Worm (Caenorhabditis elegans) whole organism, L3 larva: Measurements from ENCODE around the gene smrc-1.

Source experiments
- R02D3.7 ChIP-seq: fragments of 150-350 bp; optimal IDR thresholded peaks from 2 replicates; lab custom pipeline; 2014; ENCODE audit warnings: missing biosample characterization, missing genetic modification characterization
- ZK546.5 ChIP-seq: sonication (generic microtip); optimal IDR thresholded peaks from 2 replicates; lab custom pipeline; 2017; ENCODE audit warnings: missing biosample characterization, missing genetic modification characterization
- aly-2 ChIP-seq: fragments of 150-350 bp; optimal IDR thresholded peaks from 2 replicates; lab custom pipeline; 2014; ENCODE audit warnings: missing biosample characterization, missing genetic modification characterization
- ama-1 ChIP-seq: fragments of 150-350 bp; optimal IDR thresholded peaks from 2 replicates; lab custom pipeline; 2018
- ceh-16 ChIP-seq: sonication (generic microtip); optimal IDR thresholded peaks from 2 replicates; lab custom pipeline; 2017; ENCODE audit warnings: missing biosample characterization, missing genetic modification characterization
- ceh-28 ChIP-seq: fragments of 150-350 bp; optimal IDR thresholded peaks from 2 replicates; lab custom pipeline; 2014; ENCODE audit warnings: missing biosample characterization, missing genetic modification reagents, missing genetic modification characterization
- ceh-9 ChIP-seq: sonication (generic microtip); optimal IDR thresholded peaks from 2 replicates; lab custom pipeline; 2018; ENCODE audit warnings: missing biosample characterization, missing genetic modification characterization
- daf-12 ChIP-seq: fragments of 150-350 bp; optimal IDR thresholded peaks from 2 replicates; lab custom pipeline; 2014; ENCODE audit warnings: missing biosample characterization, missing genetic modification reagents, missing genetic modification characterization
- egl-27 ChIP-seq: sonication (generic microtip); optimal IDR thresholded peaks from 4 replicates; lab custom pipeline; 2017; ENCODE audit warnings: missing biosample characterization, missing genetic modification reagents, missing genetic modification characterization
- egl-5 ChIP-seq: fragments of 150-350 bp; optimal IDR thresholded peaks from 2 replicates; lab custom pipeline; 2017; ENCODE audit warnings: missing biosample characterization, missing genetic modification reagents, missing genetic modification characterization, inconsistent platforms
- elt-1 ChIP-seq: fragments of 150-350 bp; optimal IDR thresholded peaks from 2 replicates; lab custom pipeline; 2014; ENCODE audit warnings: missing biosample characterization, missing genetic modification characterization
- elt-2 ChIP-seq: sonication (generic microtip); optimal IDR thresholded peaks from 2 replicates; lab custom pipeline; 2016; ENCODE audit warnings: missing genetic modification reagents, mild to moderate bottlenecking, missing genetic modification characterization, missing compliant biosample characterization
- elt-3 ChIP-seq, 3 experiments: fragments of 150-350 bp in 1 of 3; sonication (generic microtip) in 2 of 3; optimal IDR thresholded peaks; 2 replicates in 2 of 3; 4 replicates in 1 of 3; lab custom pipeline; 2014 to 2017; ENCODE audit warnings: missing biosample characterization in 3 of 3, missing genetic modification characterization in 3 of 3
- fkh-10 ChIP-seq: sonication (generic microtip); optimal IDR thresholded peaks from 2 replicates; lab custom pipeline; 2017; ENCODE audit warnings: missing biosample characterization, missing genetic modification reagents, missing genetic modification characterization
- fkh-2 ChIP-seq: fragments of 150-350 bp; optimal IDR thresholded peaks from 2 replicates; lab custom pipeline; 2014; ENCODE audit warnings: missing biosample characterization, missing genetic modification reagents, missing genetic modification characterization
- fos-1 ChIP-seq: fragments of 150-350 bp; optimal IDR thresholded peaks from 2 replicates; lab custom pipeline; 2014; ENCODE audit warnings: missing biosample characterization, missing genetic modification characterization
- hmg-11 ChIP-seq: sonication (generic microtip); optimal IDR thresholded peaks from 2 replicates; lab custom pipeline; 2016; ENCODE audit warnings: missing genetic modification characterization, missing compliant biosample characterization
- jun-1 ChIP-seq: fragments of 150-350 bp; optimal IDR thresholded peaks from 2 replicates; lab custom pipeline; 2014; ENCODE audit warnings: missing biosample characterization, missing genetic modification reagents, missing genetic modification characterization
- lin-15B ChIP-seq: fragments of 150-350 bp; optimal IDR thresholded peaks from 2 replicates; lab custom pipeline; 2014; ENCODE audit warnings: missing biosample characterization, missing genetic modification characterization
- lin-39 ChIP-seq: fragments of 150-350 bp; optimal IDR thresholded peaks from 2 replicates; lab custom pipeline; 2018; ENCODE audit warnings: missing biosample characterization, missing genetic modification reagents, missing genetic modification characterization
- lsy-12 ChIP-seq: sonication (generic microtip); optimal IDR thresholded peaks from 2 replicates; lab custom pipeline; 2016; ENCODE audit warnings: mild to moderate bottlenecking, missing genetic modification characterization, missing compliant biosample characterization
- mdl-1 ChIP-seq: fragments of 150-350 bp; optimal IDR thresholded peaks from 2 replicates; lab custom pipeline; 2014; ENCODE audit warnings: missing biosample characterization, missing genetic modification characterization
- mml-1 ChIP-seq: fragments of 150-350 bp; sonication (generic microtip); optimal IDR thresholded peaks from 3 replicates; lab custom pipeline; 2014; ENCODE audit warnings: missing biosample characterization, missing genetic modification characterization
- nfya-1 ChIP-seq: sonication (generic microtip); optimal IDR thresholded peaks from 2 replicates; lab custom pipeline; 2017; ENCODE audit warnings: missing genetic modification characterization, mild to moderate bottlenecking, missing compliant biosample characterization, antibody characterized with exemption, moderate library complexity; ENCODE audit not compliant: insufficient read depth
- nhr-11 ChIP-seq: fragments of 150-350 bp; optimal IDR thresholded peaks from 2 replicates; lab custom pipeline; 2014; ENCODE audit warnings: missing biosample characterization, missing genetic modification characterization
- nhr-23 ChIP-seq: fragments of 150-350 bp; optimal IDR thresholded peaks from 2 replicates; lab custom pipeline; 2014; ENCODE audit warnings: missing biosample characterization, missing genetic modification reagents, missing genetic modification characterization
- nhr-25 ChIP-seq: sonication (generic microtip); optimal IDR thresholded peaks from 2 replicates; lab custom pipeline; 2017; ENCODE audit warnings: missing biosample characterization, missing genetic modification characterization
- nhr-43 ChIP-seq: sonication (generic microtip); optimal IDR thresholded peaks from 2 replicates; lab custom pipeline; 2016; ENCODE audit warnings: mild to moderate bottlenecking, missing genetic modification characterization, missing compliant biosample characterization; ENCODE audit not compliant: poor library complexity, severe bottlenecking
- nhr-67 ChIP-seq: fragments of 150-350 bp; optimal IDR thresholded peaks from 2 replicates; lab custom pipeline; 2014; ENCODE audit warnings: missing biosample characterization, missing genetic modification characterization
- nhr-76 ChIP-seq: fragments of 150-350 bp; sonication (generic microtip); optimal IDR thresholded peaks from 5 replicates; lab custom pipeline; 2014; ENCODE audit warnings: missing biosample characterization, missing genetic modification characterization
- nhr-77 ChIP-seq: fragments of 150-350 bp; optimal IDR thresholded peaks from 2 replicates; lab custom pipeline; 2014; ENCODE audit warnings: missing biosample characterization, missing genetic modification characterization
- pha-4 ChIP-seq: fragments of 150-350 bp; optimal IDR thresholded peaks from 2 replicates; lab custom pipeline; 2014; ENCODE audit warnings: missing biosample characterization, missing genetic modification reagents, missing genetic modification characterization
- pqm-1 ChIP-seq: fragments of 150-350 bp; optimal IDR thresholded peaks from 2 replicates; lab custom pipeline; 2017; ENCODE audit warnings: missing biosample characterization, missing genetic modification characterization, inconsistent platforms
- sea-2 ChIP-seq: fragments of 150-350 bp; sonication (generic microtip); optimal IDR thresholded peaks from 4 replicates; lab custom pipeline; 2014; ENCODE audit warnings: missing biosample characterization, missing genetic modification reagents, missing genetic modification characterization
- skn-1 ChIP-seq: fragments of 150-350 bp; optimal IDR thresholded peaks from 2 replicates; lab custom pipeline; 2014; ENCODE audit warnings: missing biosample characterization, missing genetic modification characterization
- snpc-4 ChIP-seq: fragments of 150-350 bp; optimal IDR thresholded peaks from 2 replicates; lab custom pipeline; 2014; ENCODE audit warnings: missing biosample characterization, missing genetic modification characterization
- tbx-2 ChIP-seq: sonication (generic microtip); optimal IDR thresholded peaks from 2 replicates; lab custom pipeline; 2016; ENCODE audit warnings: mild to moderate bottlenecking, missing genetic modification characterization, missing compliant biosample characterization
- unc-39 ChIP-seq: sonication (generic microtip); optimal IDR thresholded peaks from 4 replicates; lab custom pipeline; 2017; ENCODE audit warnings: missing biosample characterization, missing genetic modification characterization
- unc-62 ChIP-seq: fragments of 150-350 bp; sonication (generic microtip); optimal IDR thresholded peaks from 4 replicates; lab custom pipeline; 2014; ENCODE audit warnings: missing biosample characterization, missing genetic modification reagents, missing genetic modification characterization
- zag-1 ChIP-seq: fragments of 150-350 bp; optimal IDR thresholded peaks from 2 replicates; lab custom pipeline; 2014; ENCODE audit warnings: missing biosample characterization, missing genetic modification characterization
- ztf-11 ChIP-seq: fragments of 150-350 bp; optimal IDR thresholded peaks from 2 replicates; lab custom pipeline; 2014; ENCODE audit warnings: missing biosample characterization, missing genetic modification characterization

Gene smrc-1

ce11 chrIII:6431766-6432228 lies 41.1 kb downstream of the smrc-1 start, which contains the start of the genes mrps-17 and txdc-9 (continued):
- TF ChIP-seq nhr-43 (tag; lab: Kevin White, UChicago) = no peak
- TF ChIP-seq skn-1 (tag; lab: Kevin White, UChicago) = peak; percentile 67

DNA sequence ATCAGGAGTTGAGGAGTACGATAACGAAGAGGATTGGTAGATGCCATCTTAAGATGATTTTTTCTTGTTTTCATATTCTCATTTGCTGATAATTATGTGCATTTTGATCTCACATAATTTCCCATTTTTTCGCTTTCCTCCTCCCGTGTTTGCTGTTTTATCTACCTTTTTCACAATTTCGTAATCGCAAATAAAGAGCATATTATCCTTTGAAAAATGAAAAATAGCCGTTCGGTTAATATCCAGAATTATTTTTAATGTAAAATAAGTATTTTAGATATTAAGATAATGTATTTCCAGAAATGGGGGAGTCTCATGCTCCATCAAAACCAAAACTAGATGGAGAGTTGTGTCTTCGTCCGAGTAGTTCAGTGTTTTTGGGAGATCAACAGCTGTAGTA lies 42.2 kb downstream of the smrc-1 start, which contains the start of gene vps-16:
vps-16 (plus strand) TSS at position 301 of the 400 bp plus-strand sequence.
- TF ChIP-seq elt-3 (tag; optimal IDR thresholded peaks at IDR 0.05; lab: Kevin White, UChicago) (no peak), egl-27 (no peak), mdl-1 (no peak), nhr-76 (tag; lab: Kevin White, UChicago) (no peak), nhr-77 (no peak), hmg-11 (tag; lab: Kevin White, UChicago) (no peak), snpc-4 (tag; lab: Kevin White, UChicago) (no peak), unc-39 (tag; lab: Kevin White, UChicago) (no peak), unc-62 (GFP tag; lab: Kevin White, UChicago) (no peak), fkh-10 (no peak), ama-1 (no peak)

DNA sequence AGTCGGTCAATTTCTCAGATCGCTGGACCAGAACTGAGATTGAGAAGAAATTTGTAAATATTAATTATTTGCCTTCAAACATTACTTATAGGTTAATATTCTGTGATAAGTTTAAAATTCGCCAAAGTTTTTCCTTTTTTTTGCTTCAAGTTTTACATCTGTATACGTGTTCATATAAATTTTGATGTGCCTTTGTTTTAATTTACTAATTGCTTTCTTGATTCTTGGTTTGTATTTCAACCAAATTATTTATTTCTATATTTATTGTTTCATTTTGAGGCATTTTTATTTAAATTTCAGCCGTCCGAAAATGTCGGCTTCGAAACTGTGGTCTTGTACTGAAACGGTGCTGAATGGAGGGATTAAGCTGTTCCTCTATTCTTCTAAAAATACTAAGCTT lies 45.6 kb downstream of the smrc-1 start, which contains the start of gene C05D11.1:
C05D11.1 (plus strand) TSS at position 301 of the 400 bp plus-strand sequence.
- TF ChIP-seq unc-39 (tag; lab: Kevin White, UChicago) = no peak
- no peak for TF ChIP-seq ama-1
- no peak for TF ChIP-seq elt-2
- no peak for TF ChIP-seq fos-1 (tag; lab: Kevin White, UChicago)
- TF ChIP-seq pha-4 (tag; lab: Kevin White, UChicago) = no peak
- no peak for TF ChIP-seq sea-2 (GFP tag; lab: Kevin White, UChicago)
- no peak for TF ChIP-seq egl-5 (tag; lab: Kevin White, UChicago)
- no peak for TF ChIP-seq nhr-11
- TF ChIP-seq snpc-4 (tag; lab: Kevin White, UChicago) = no peak
- TF ChIP-seq elt-3 (tag; optimal IDR thresholded peaks at IDR 0.05; lab: Kevin White, UChicago) = no peak
- TF ChIP-seq, all 47 proteins: peak for 0

DNA sequence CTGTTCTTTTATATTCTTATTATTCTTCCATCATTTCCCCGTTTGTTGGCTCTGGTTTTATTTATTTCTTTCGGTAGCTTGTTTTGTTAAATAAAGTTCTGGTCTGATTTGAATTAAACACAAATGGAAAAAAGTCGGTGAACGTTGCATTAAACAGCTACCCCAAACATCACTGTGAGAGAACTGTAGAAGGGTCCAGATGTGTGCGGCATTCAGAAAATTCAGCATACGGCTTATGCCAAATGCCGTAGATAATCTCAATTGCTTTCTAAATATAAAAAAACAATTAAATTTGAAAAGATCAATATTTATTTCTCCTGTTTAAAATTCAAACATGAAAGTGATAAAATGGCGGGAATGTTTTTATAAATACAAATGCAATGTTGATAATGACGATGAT lies 49.1 kb downstream of the smrc-1 start:
- TF ChIP-seq nfya-1 = no peak
- TF ChIP-seq aly-2 = no peak
- no peak for TF ChIP-seq nhr-43 (tag; lab: Kevin White, UChicago)
- no peak for TF ChIP-seq skn-1 (tag; lab: Kevin White, UChicago)
- TF ChIP-seq nhr-76 (tag; lab: Kevin White, UChicago) = no peak
- no peak for TF ChIP-seq ceh-9 (tag; lab: Kevin White, UChicago)
- TF ChIP-seq fkh-2 (tag; lab: Kevin White, UChicago) = no peak
- TF ChIP-seq nhr-77 = no peak
- no peak for TF ChIP-seq mml-1 (tag; lab: Kevin White, UChicago)
- no peak for TF ChIP-seq nhr-67 (tag; lab: Kevin White, UChicago)
- no peak for TF ChIP-seq ceh-28 (tag; lab: Kevin White, UChicago)

DNA sequence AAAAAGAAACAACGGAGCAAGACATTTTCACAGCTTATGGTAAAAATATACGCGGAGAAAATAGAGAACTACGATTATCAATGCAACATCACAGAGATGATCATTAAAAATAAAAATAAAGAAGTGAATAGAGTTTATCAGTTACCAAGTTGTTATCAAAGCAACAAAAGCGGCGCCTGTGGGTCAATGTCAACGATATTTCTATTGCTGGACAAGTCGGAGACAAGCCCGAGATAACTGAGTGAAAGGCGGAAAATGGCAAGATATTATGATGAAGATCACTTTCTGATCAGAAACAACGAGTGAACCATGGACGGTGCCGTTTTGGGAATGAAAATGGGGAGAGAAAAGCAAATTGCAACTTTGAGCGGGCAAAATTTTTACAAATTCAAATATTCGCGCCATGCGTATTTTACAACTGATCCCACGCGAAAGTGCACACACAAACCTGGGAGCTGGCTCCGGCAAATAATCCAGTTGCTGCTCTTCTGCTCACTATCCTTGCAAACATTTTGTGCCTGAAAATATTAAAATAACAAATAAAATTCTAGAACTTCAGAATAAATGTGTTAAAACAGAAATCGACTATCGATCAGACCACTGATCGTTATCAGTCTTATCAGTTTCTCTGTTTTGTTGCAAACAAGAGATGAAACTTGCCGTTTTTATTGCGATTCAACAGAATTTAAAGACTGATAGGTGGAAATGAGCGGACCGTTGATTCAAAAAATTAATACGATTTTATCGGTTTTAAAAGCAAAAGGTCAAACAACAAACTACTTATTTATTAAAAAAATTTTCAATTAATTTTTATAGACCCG lies 51.8 kb downstream of the smrc-1 start, which contains the start of gene mel-32:
mel-32 (minus strand) TSS at position 696 of the 821 bp plus-strand sequence.
- no peak for TF ChIP-seq ztf-11
- peak; percentile 48 for TF ChIP-seq pha-4 (tag; lab: Kevin White, UChicago)
- TF ChIP-seq hmg-11 (tag; lab: Kevin White, UChicago) = no peak
- no peak for TF ChIP-seq unc-39 (tag; lab: Kevin White, UChicago)
- no peak for TF ChIP-seq ceh-16 (tag; lab: Kevin White, UChicago)
- no peak for TF ChIP-seq lsy-12 (tag; lab: Kevin White, UChicago)
- TF ChIP-seq ceh-9 (tag; lab: Kevin White, UChicago) = no peak
- TF ChIP-seq R02D3.7 (tag; lab: Kevin White, UChicago) = no peak
- TF ChIP-seq fkh-10 = no peak
- TF ChIP-seq nhr-25 = no peak
- peak; percentile 84 for TF ChIP-seq elt-2
- no peak for TF ChIP-seq lin-39 (tag; lab: Kevin White, UChicago)
- TF ChIP-seq zag-1 (tag; lab: Kevin White, UChicago) = no peak
- TF ChIP-seq egl-27 = no peak
- TF ChIP-seq nhr-67 (tag; lab: Kevin White, UChicago) = no peak
- TF ChIP-seq aly-2 = no peak
- TF ChIP-seq nfya-1 = no peak
- TF ChIP-seq elt-1 (tag; lab: Kevin White, UChicago) = no peak
- TF ChIP-seq sea-2 (GFP tag; lab: Kevin White, UChicago) = no peak
- TF ChIP-seq fos-1 (tag; lab: Kevin White, UChicago) = no peak
- TF ChIP-seq ceh-28 (tag; lab: Kevin White, UChicago) = peak; percentile 15
- TF ChIP-seq ZK546.5 = no peak
- no peak for TF ChIP-seq nhr-23
- no peak for TF ChIP-seq tbx-2 (tag; lab: Kevin White, UChicago)
- no peak for TF ChIP-seq nhr-76 (tag; lab: Kevin White, UChicago)
- no peak for TF ChIP-seq jun-1 (tag; lab: Kevin White, UChicago)
- no peak for TF ChIP-seq skn-1 (tag; lab: Kevin White, UChicago)
- TF ChIP-seq mml-1 (tag; lab: Kevin White, UChicago) = no peak
- peak; percentile 67 for TF ChIP-seq pqm-1 (tag; lab: Kevin White, UChicago)
- peak; percentile 16 for TF ChIP-seq lin-15B (tag; lab: Kevin White, UChicago)
- no peak for TF ChIP-seq daf-12
